Worm (Caenorhabditis elegans) whole organism, early embryonic: Measurements from ENCODE around the gene W05H7.1.

Source experiments
- B0310.2 ChIP-seq: sonication (generic microtip); optimal IDR thresholded peaks from 2 replicates; lab custom pipeline; 2016; ENCODE audit warnings: mild to moderate bottlenecking, missing genetic modification characterization, missing compliant biosample characterization
- F13C5.2 ChIP-seq: sonication (generic microtip); optimal IDR thresholded peaks from 2 replicates; lab custom pipeline; 2017; ENCODE audit warnings: mild to moderate bottlenecking, missing genetic modification characterization, inconsistent platforms, missing compliant biosample characterization
- aly-1 ChIP-seq: sonication (generic microtip); optimal IDR thresholded peaks from 2 replicates; lab custom pipeline; 2016; ENCODE audit warnings: missing genetic modification characterization, missing compliant biosample characterization
- ama-1 ChIP-seq: fragments of 150-350 bp; optimal IDR thresholded peaks from 2 replicates; lab custom pipeline; 2014
- ceh-13 ChIP-seq: fragments of 200-800 bp; sonication (Bioruptor generic); optimal IDR thresholded peaks from 2 replicates; lab custom pipeline; 2018; ENCODE audit warnings: mild to moderate bottlenecking, missing genetic modification characterization, missing compliant biosample characterization
- ceh-36 ChIP-seq: sonication (generic microtip); optimal IDR thresholded peaks from 2 replicates; lab custom pipeline; 2016; ENCODE audit warnings: missing genetic modification characterization, inconsistent platforms, missing compliant biosample characterization
- flt-1 ChIP-seq: fragments of 200-800 bp; sonication (Bioruptor generic); IDR thresholded peaks from 2 replicates; pipeline ENCODE4 v1.3.6; 2022; ENCODE audit warnings: missing genetic modification characterization, missing compliant biosample characterization
- scrt-1 ChIP-seq: fragments of 200-800 bp; sonication (Bioruptor generic); IDR thresholded peaks from 2 replicates; pipeline ENCODE4 v1.3.6; 2022; ENCODE audit warnings: missing genetic modification characterization, missing compliant biosample characterization
- tbx-37 ChIP-seq: fragments of 200-800 bp; sonication (Bioruptor generic); conservative IDR thresholded peaks from 2 replicates; pipeline ENCODE4 v1.3.6; 2022; ENCODE audit warnings: missing genetic modification reagents, missing genetic modification characterization, missing compliant biosample characterization
- tra-4 ChIP-seq: sonication (generic microtip); optimal IDR thresholded peaks from 2 replicates; lab custom pipeline; 2017; ENCODE audit warnings: missing genetic modification characterization, missing compliant biosample characterization

ce11 chrX:1479190-1479589, 28.6 kb downstream of the W05H7.1 start, which contains the start of gene acly-1:
- TF ChIP-seq ceh-36 (tag; lab: Kevin White, UChicago), result no peak
- no peak for TF ChIP-seq scrt-1
- TF ChIP-seq B0310.2 (tag; lab: Kevin White, UChicago), result no peak
- no peak for TF ChIP-seq flt-1
- no peak for TF ChIP-seq ama-1 (lab: Kevin White, UChicago)
- no peak for TF ChIP-seq tbx-37
- no peak for TF ChIP-seq ceh-13
- no peak for TF ChIP-seq tra-4 (tag; lab: Kevin White, UChicago)
- no peak for TF ChIP-seq aly-1
- no peak for TF ChIP-seq F13C5.2
